Worm (Caenorhabditis elegans): Measurements from ENCODE around the gene pat-9.

- TF ChIP-seq ceh-24 (tag; optimal IDR thresholded peaks at IDR 0.05): no peak
- TF ChIP-seq ztf-16 (tag; optimal IDR thresholded peaks at IDR 0.05): no peak
- no peak for TF ChIP-seq ceh-34 (tag; optimal IDR thresholded peaks at IDR 0.05)
- TF ChIP-seq Y22D7AL.16 (tag; optimal IDR thresholded peaks at IDR 0.05): no peak
- TF ChIP-seq K09A11.1 (tag; optimal IDR thresholded peaks at IDR 0.05; ENCODE audit: insufficient read depth): no peak
- no peak for TF ChIP-seq ceh-31 (tag; optimal IDR thresholded peaks at IDR 0.05)
Measured at ce11 chrX:16555726-16556125, 19.0 kb downstream of the pat-9 start.

All from whole organism, late embryonic.